Worm (Caenorhabditis elegans) whole organism, early embryonic: ENCODE results near the gene cic-1.

Experiments
- aly-1 ChIP-seq: sonication (generic microtip); optimal IDR thresholded peaks from 2 replicates; lab custom pipeline; 2016; ENCODE audit warnings: missing genetic modification characterization, missing compliant biosample characterization
- ama-1 ChIP-seq: fragments of 150-350 bp; optimal IDR thresholded peaks from 2 replicates; lab custom pipeline; 2014
- ceh-13 ChIP-seq: fragments of 200-800 bp; sonication (Bioruptor generic); optimal IDR thresholded peaks from 2 replicates; lab custom pipeline; 2018; ENCODE audit warnings: mild to moderate bottlenecking, missing genetic modification characterization, missing compliant biosample characterization
- ceh-36 ChIP-seq: sonication (generic microtip); optimal IDR thresholded peaks from 2 replicates; lab custom pipeline; 2016; ENCODE audit warnings: missing genetic modification characterization, inconsistent platforms, missing compliant biosample characterization
- flt-1 ChIP-seq: fragments of 200-800 bp; sonication (Bioruptor generic); IDR thresholded peaks from 2 replicates; pipeline ENCODE4 v1.3.6; 2022; ENCODE audit warnings: missing genetic modification characterization, missing compliant biosample characterization
- hnd-1 ChIP-seq: sonication (generic microtip); optimal IDR thresholded peaks from 2 replicates; lab custom pipeline; 2016; ENCODE audit warnings: missing genetic modification characterization, missing compliant biosample characterization
- pes-1 ChIP-seq: fragments of 200-800 bp; sonication (Bioruptor generic); IDR thresholded peaks from 2 replicates; pipeline ENCODE4 v1.3.6; 2022; ENCODE audit warnings: missing genetic modification reagents, missing genetic modification characterization, missing compliant biosample characterization
- tbx-11 ChIP-seq: fragments of 200-800 bp; sonication (Bioruptor generic); IDR thresholded peaks from 2 replicates; pipeline ENCODE4 v1.3.6; 2022; ENCODE audit warnings: missing genetic modification characterization, missing compliant biosample characterization
- tbx-37 ChIP-seq: fragments of 200-800 bp; sonication (Bioruptor generic); conservative IDR thresholded peaks from 2 replicates; pipeline ENCODE4 v1.3.6; 2022; ENCODE audit warnings: missing genetic modification reagents, missing genetic modification characterization, missing compliant biosample characterization

- no peak for TF ChIP-seq ceh-36 (tag; lab: Kevin White, UChicago)
- no peak for TF ChIP-seq pes-1 (GFP tag; lab: Robert Waterston, UW)
- no peak for TF ChIP-seq aly-1 (tag; lab: Kevin White, UChicago)
- TF ChIP-seq ama-1 (lab: Kevin White, UChicago) = no peak
- no peak for TF ChIP-seq tbx-11 (GFP tag; lab: Robert Waterston, UW)
- no peak for TF ChIP-seq hnd-1 (tag; lab: Kevin White, UChicago)
- no peak for TF ChIP-seq ceh-13
- TF ChIP-seq flt-1 (GFP tag; lab: Robert Waterston, UW) = no peak
- TF ChIP-seq tbx-37 = no peak
These were observed 53.7 kb downstream of the cic-1 start, which contains the start of gene gip-1 for ce11 chrIII:2347291-2347690.
